Worm (Caenorhabditis elegans) whole organism, L2 larva: ENCODE results near the gene T07F12.1.

Experiments
- C34F6.9 ChIP-seq: fragments of 150-350 bp; optimal IDR thresholded peaks from 2 replicates; lab custom pipeline; 2014; ENCODE audit warnings: missing biosample characterization, missing genetic modification characterization
- F13H6.1 ChIP-seq: sonication (generic microtip); optimal IDR thresholded peaks from 2 replicates; lab custom pipeline; 2016; ENCODE audit warnings: missing genetic modification characterization, missing compliant biosample characterization
- Y55F3AM.14 ChIP-seq: fragments of 200-800 bp; sonication (Bioruptor generic); optimal IDR thresholded peaks from 2 replicates; lab custom pipeline; 2018; ENCODE audit warnings: mild to moderate bottlenecking, missing genetic modification characterization, missing compliant biosample characterization
- ZK546.5 ChIP-seq: sonication (generic microtip); optimal IDR thresholded peaks from 2 replicates; lab custom pipeline; 2017; ENCODE audit warnings: missing biosample characterization, missing genetic modification characterization
- aly-2 ChIP-seq: fragments of 150-350 bp; optimal IDR thresholded peaks from 2 replicates; lab custom pipeline; 2014; ENCODE audit warnings: missing biosample characterization, missing genetic modification characterization
- blmp-1 ChIP-seq: sonication (generic microtip); optimal IDR thresholded peaks from 2 replicates; lab custom pipeline; 2017; ENCODE audit warnings: missing genetic modification characterization, mild to moderate bottlenecking, missing compliant biosample characterization, antibody characterized with exemption, moderate library complexity; ENCODE audit not compliant: insufficient read depth
- ceh-16 ChIP-seq: fragments of 150-350 bp; optimal IDR thresholded peaks from 2 replicates; lab custom pipeline; 2014; ENCODE audit warnings: missing biosample characterization, missing genetic modification characterization
- ceh-82 ChIP-seq: fragments of 150-350 bp; optimal IDR thresholded peaks from 2 replicates; lab custom pipeline; 2014; ENCODE audit warnings: missing biosample characterization, missing genetic modification characterization
- crh-2 ChIP-seq: sonication (generic microtip); optimal IDR thresholded peaks from 2 replicates; lab custom pipeline; 2017; ENCODE audit warnings: missing biosample characterization, missing genetic modification characterization
- elt-3 ChIP-seq: sonication (generic microtip); optimal IDR thresholded peaks from 2 replicates; lab custom pipeline; 2017; ENCODE audit warnings: missing biosample characterization, missing genetic modification characterization
- fos-1 ChIP-seq: fragments of 150-350 bp; optimal IDR thresholded peaks from 2 replicates; lab custom pipeline; 2014; ENCODE audit warnings: missing biosample characterization, missing genetic modification characterization
- gmeb-1 ChIP-seq: fragments of 150-350 bp; optimal IDR thresholded peaks from 2 replicates; lab custom pipeline; 2014; ENCODE audit warnings: missing biosample characterization, missing genetic modification characterization
- lsy-2 ChIP-seq, 2 experiments: fragments of 150-350 bp in 1 of 2; sonication (generic microtip) in 1 of 2; optimal IDR thresholded peaks; 2 replicates each; lab custom pipeline; 2014 to 2017; ENCODE audit warnings: missing biosample characterization in 2 of 2, missing genetic modification characterization in 2 of 2
- mab-5 ChIP-seq: fragments of 150-350 bp; optimal IDR thresholded peaks from 2 replicates; lab custom pipeline; 2014; ENCODE audit warnings: missing biosample characterization, missing genetic modification characterization
- nhr-10 ChIP-seq: sonication (generic microtip); optimal IDR thresholded peaks from 2 replicates; lab custom pipeline; 2017; ENCODE audit warnings: missing biosample characterization, missing genetic modification characterization
- nhr-12 ChIP-seq: fragments of 150-350 bp; optimal IDR thresholded peaks from 2 replicates; lab custom pipeline; 2014; ENCODE audit warnings: missing biosample characterization, missing genetic modification characterization
- nhr-129 ChIP-seq: fragments of 150-350 bp; optimal IDR thresholded peaks from 2 replicates; lab custom pipeline; 2014; ENCODE audit warnings: missing biosample characterization, missing genetic modification characterization
- nhr-25 ChIP-seq: fragments of 150-350 bp; sonication (generic microtip); optimal IDR thresholded peaks from 3 replicates; lab custom pipeline; 2014; ENCODE audit warnings: missing biosample characterization, missing genetic modification characterization
- nhr-6 ChIP-seq: fragments of 150-350 bp; optimal IDR thresholded peaks from 2 replicates; lab custom pipeline; 2014; ENCODE audit warnings: missing biosample characterization, missing genetic modification characterization
- peb-1 ChIP-seq: fragments of 150-350 bp; optimal IDR thresholded peaks from 2 replicates; lab custom pipeline; 2014; ENCODE audit warnings: missing biosample characterization, missing genetic modification characterization
- sma-3 ChIP-seq: sonication (generic microtip); optimal IDR thresholded peaks from 2 replicates; lab custom pipeline; 2016; ENCODE audit warnings: missing genetic modification reagents, missing genetic modification characterization, missing compliant biosample characterization
- sma-9 ChIP-seq, 2 experiments: fragments of 150-350 bp in 1 of 2; sonication (generic microtip) in 1 of 2; optimal IDR thresholded peaks; 2 replicates each; lab custom pipeline; 2014 to 2016; ENCODE audit warnings: missing genetic modification characterization in 2 of 2, mild to moderate bottlenecking in 1 of 2, missing biosample characterization in 1 of 2, missing compliant biosample characterization in 1 of 2, missing genetic modification reagents in 1 of 2, moderate library complexity in 1 of 2
- snpc-4 ChIP-seq: fragments of 150-350 bp; optimal IDR thresholded peaks from 2 replicates; lab custom pipeline; 2014; ENCODE audit warnings: missing biosample characterization, missing genetic modification characterization
- unc-39 ChIP-seq: fragments of 150-350 bp; optimal IDR thresholded peaks from 2 replicates; lab custom pipeline; 2014; ENCODE audit warnings: missing biosample characterization, missing genetic modification characterization
- unc-62 ChIP-seq: fragments of 150-350 bp; optimal IDR thresholded peaks from 2 replicates; lab custom pipeline; 2014; ENCODE audit warnings: missing biosample characterization, missing genetic modification reagents, missing genetic modification characterization
- ztf-1 ChIP-seq: fragments of 200-800 bp; sonication (Bioruptor generic); conservative IDR thresholded peaks from 2 replicates; pipeline ENCODE4 v1.3.6; 2022; ENCODE audit warnings: missing genetic modification characterization, missing compliant biosample characterization
- ztf-11 ChIP-seq: sonication (generic microtip); optimal IDR thresholded peaks from 2 replicates; lab custom pipeline; 2017; ENCODE audit warnings: missing biosample characterization, missing genetic modification characterization
- ztf-4 ChIP-seq: fragments of 150-350 bp; optimal IDR thresholded peaks from 2 replicates; lab custom pipeline; 2014; ENCODE audit warnings: missing biosample characterization, missing genetic modification characterization

The T07F12.1 gene

DNA sequence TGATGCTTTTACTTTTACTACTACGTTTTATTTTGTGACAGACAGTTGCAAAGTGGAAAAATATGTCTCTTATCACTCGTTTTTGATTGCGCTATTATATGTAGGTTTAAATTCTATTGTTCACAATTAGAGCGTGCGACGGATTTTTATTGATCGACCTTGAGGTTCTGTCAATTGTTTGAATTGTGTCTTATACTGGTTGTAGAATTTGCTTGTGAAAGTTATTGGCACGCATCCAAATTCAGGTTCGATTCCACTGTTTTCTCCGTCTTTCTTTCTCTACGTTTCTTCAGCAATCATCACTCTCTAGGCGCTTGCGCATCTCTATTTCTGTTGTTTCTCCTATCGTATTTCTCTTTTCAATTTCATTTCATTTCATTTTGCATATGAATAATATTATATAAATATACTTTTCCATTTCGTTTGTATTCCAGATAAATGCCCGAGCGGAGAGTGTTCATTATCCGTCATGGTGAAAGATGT lies at the start of gene T07F12.1:
Gene T07F12.1 (plus strand): TSS at position 433 of the 483 bp plus-strand sequence.
- TF ChIP-seq unc-62 (GFP tag; lab: Kevin White, UChicago) (no peak), snpc-4 (tag; lab: Kevin White, UChicago) (no peak), ceh-16 (tag; lab: Kevin White, UChicago) (no peak), lsy-2 (tag; optimal IDR thresholded peaks at IDR 0.05; lab: Kevin White, UChicago) (peak in 1 of 2 experiments; percentile 12), nhr-25 (tag; lab: Kevin White, UChicago) (peak; percentile 58), ztf-11 (tag; lab: Kevin White, UChicago) (no peak), sma-9 (GFP tag; optimal IDR thresholded peaks at IDR 0.05; lab: Kevin White, UChicago) (peak; percentile 19), sma-9 (tag; optimal IDR thresholded peaks at IDR 0.05; lab: Kevin White, UChicago) (no peak), gmeb-1 (tag; lab: Kevin White, UChicago) (peak; percentile 32), nhr-129 (tag; lab: Kevin White, UChicago) (no peak), ztf-4 (tag; lab: Kevin White, UChicago) (no peak), blmp-1 (peak; percentile 72), fos-1 (peak; percentile 24), sma-3 (GFP tag; lab: Kevin White, UChicago) (peak; percentile 38)

DNA sequence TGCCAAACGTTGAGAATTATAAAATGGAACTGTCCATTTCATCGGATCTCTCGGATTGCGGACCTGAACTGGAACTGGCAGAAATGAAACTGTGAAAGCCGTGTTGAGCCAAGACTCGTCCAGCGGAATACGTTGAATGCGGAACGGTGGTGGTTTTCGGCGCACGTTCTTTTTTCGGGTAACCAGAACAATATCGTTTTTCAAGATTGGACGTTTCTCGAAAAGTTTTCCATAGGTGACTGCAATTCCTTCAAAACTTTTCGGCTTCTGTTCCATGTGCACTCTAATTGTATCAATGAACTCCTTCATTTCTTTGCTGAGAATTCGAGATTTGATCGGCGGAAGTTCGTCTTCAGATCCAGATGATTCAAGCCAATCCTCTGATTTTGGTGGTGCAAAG lies 49.1 kb upstream of the T07F12.1 start:
- TF ChIP-seq nhr-12 (tag; lab: Kevin White, UChicago) (no peak), crh-2 (no peak), nhr-6 (tag; lab: Kevin White, UChicago) (no peak), elt-3 (tag; lab: Kevin White, UChicago) (no peak), ZK546.5 (tag; lab: Kevin White, UChicago) (no peak), sma-9 (GFP tag; optimal IDR thresholded peaks at IDR 0.05; lab: Kevin White, UChicago) (no peak), sma-9 (tag; optimal IDR thresholded peaks at IDR 0.05; lab: Kevin White, UChicago) (no peak), ceh-82 (tag; lab: Kevin White, UChicago) (no peak), ztf-1 (GFP tag; lab: Robert Waterston, UW) (no peak), aly-2 (tag; lab: Kevin White, UChicago) (no peak)

DNA sequence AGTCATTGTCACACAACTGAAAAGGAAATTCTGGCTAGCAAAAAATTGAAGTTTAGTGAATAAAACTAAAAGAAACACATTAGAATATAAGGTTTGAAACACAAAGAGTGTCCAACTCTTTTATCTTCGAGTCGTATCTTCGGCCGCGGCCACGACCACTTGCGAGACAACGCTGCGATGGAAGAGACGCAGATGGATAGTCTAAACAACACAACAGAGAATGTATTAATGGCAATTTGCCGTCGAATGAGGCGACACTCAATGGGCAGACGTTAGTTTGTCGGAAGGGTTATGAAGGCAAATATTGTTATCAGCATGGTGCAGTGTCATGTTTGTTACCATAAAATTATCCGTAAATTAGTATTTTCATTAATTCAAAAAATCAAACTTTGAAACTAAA lies 40.8 kb upstream of the T07F12.1 start, which contains the start of gene F39C12.1:
Gene F39C12.1 (minus strand): TSS at position 136 of the 400 bp plus-strand sequence.
- TF ChIP-seq C34F6.9 (tag; lab: Kevin White, UChicago) (peak; percentile 55), unc-39 (tag; lab: Kevin White, UChicago) (no peak), fos-1 (peak; percentile 89), sma-3 (GFP tag; lab: Kevin White, UChicago) (peak; percentile 0), aly-2 (tag; lab: Kevin White, UChicago) (no peak), sma-9 (GFP tag; optimal IDR thresholded peaks at IDR 0.05; lab: Kevin White, UChicago) (peak; percentile 62), sma-9 (tag; optimal IDR thresholded peaks at IDR 0.05; lab: Kevin White, UChicago) (no peak), peb-1 (no peak), crh-2 (peak; percentile 73), nhr-129 (tag; lab: Kevin White, UChicago) (peak; percentile 32)
- TF ChIP-seq, all 48 proteins: peak for 6

DNA sequence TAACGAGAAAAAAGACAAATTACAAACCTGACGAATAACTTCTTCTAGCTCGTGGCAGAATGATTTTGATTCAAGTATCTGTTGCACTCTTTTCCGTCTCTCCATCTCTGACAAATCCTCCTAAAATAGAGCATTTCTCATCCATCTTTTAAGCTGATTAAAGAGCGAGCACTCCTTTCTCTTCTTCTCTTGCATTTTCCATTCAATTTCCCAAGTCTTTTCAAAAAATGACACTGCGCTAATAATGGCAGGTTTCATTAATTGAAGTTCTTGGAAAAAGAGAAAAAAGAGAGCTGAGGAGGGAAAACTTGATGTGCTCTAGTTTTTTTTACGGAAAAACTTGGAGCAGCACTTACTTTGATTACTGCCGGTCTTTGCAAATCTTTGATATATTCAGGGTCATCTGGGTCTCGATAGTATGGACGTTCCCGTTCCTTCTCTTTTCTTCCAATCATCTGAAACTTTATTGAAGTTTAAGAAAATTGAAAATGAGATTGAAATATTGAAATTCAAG lies 34.2 kb upstream of the T07F12.1 start, which contains the start of gene add-1:
Gene add-1 (minus strand): TSS at position 464 of the 514 bp plus-strand sequence.
- TF ChIP-seq C34F6.9 (tag; lab: Kevin White, UChicago) (peak; percentile 35), sma-9 (GFP tag; optimal IDR thresholded peaks at IDR 0.05; lab: Kevin White, UChicago) (peak; percentile 40), sma-9 (tag; optimal IDR thresholded peaks at IDR 0.05; lab: Kevin White, UChicago) (no peak), Y55F3AM.14 (GFP tag; lab: Kevin White, UChicago) (no peak)

DNA sequence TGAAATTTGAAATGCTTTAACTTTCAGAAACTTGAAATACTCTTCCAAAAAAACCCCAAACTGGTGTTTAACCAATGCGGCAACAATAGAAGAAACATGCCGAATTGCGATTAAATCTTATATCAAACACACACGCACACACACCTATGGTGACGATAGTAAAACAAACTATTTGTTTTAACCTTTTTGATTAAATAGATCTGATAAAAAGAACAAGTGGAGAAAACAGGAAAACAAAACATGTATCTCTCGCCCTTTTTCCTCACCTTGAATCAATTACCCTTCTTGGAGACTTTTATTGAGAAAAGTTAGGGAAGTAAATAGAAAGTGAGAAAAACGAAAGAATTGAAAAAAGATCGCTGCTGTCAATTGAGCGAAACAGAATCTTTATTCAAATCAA lies 32.4 kb upstream of the T07F12.1 start:
- TF ChIP-seq nhr-10 (tag; lab: Kevin White, UChicago) (no peak), gmeb-1 (tag; lab: Kevin White, UChicago) (peak; percentile 2), nhr-25 (tag; lab: Kevin White, UChicago) (peak; percentile 37)

DNA sequence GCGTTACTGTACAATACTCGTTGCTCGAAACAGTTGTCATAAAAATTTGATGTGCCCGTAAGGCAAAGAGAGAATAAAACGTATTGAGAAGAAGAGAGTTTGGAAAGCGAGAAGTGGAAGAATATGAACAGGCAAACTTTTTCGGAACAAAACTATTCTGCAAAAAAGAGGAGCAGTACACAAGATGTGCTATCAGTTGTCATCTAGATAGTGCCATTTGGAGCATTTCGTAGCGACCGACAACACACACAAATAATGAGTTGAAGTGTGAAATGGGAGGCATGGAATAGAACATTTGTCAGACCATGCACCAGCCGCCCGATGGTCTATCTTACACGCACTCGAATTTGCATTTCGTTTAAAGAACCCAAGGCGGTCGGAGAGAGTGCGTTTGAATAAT lies 31.8 kb upstream of the T07F12.1 start:
- TF ChIP-seq fos-1, result peak; percentile 37
- TF ChIP-seq F13H6.1 (tag; lab: Kevin White, UChicago), result no peak

DNA sequence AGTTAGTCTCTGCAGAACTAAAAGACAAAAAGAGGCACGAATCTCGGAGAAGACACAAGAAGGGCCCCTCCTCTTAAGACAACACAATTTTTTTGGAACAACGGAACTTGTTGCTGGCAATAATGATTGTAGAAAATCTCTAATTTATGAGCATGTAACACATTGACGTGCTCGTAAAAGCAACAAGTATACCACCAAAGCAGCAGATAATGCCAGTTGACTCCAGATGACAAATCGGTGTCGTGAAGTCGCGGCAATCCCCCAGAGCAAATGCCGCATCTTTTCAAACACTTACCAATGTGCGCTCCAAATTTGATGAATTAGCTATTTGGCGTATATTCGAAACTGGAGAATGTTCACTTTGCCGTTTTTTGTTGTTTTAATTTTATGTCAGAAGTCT lies 29.6 kb upstream of the T07F12.1 start:
- TF ChIP-seq ceh-82 (tag; lab: Kevin White, UChicago) (no peak), mab-5 (tag; lab: Kevin White, UChicago) (peak; percentile 14)
